Fruit fly (Drosophila melanogaster) whole organism: Measurements from ENCODE around the gene CG17349.

ENCODE experiments used
- pan ChIP-seq: fragments of >200 bp; optimal IDR thresholded peaks from 2 replicates; lab custom pipeline; 2017
- psq ChIP-seq: fragments of >200 bp; optimal IDR thresholded peaks from 2 replicates; lab custom pipeline; 2017
- usp ChIP-seq: fragments of >200 bp; optimal IDR thresholded peaks from 2 replicates; lab custom pipeline; 2017; ENCODE audit warnings: missing biosample characterization, missing genetic modification characterization, mixed read lengths

DNA sequence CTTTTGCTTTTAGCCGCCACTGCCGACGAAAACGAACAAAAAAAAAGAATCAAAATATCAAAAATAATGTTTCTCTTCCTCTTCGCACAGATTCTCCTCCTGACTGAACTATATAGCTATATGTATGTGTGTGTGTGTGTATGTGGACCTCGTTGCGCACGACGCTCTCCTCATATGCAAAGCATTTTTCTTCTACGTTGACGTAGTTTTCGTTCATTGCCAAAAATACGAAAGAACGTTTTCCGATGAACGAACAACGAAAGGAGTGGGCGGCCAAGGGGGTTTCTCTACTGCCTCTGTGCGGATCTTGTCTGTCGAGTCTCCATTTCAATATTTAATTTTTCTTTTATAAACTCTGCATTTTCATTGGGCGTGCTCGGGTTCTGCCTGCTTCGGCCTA is 34.6 kb downstream of the CG17349 start:
- TF ChIP-seq pan (lab: Kevin White, UChicago): no peak
- no peak for TF ChIP-seq psq (lab: Kevin White, UChicago)
- TF ChIP-seq usp (GFP tag; lab: Kevin White, UChicago): no peak
